Worm (Caenorhabditis elegans) whole organism, L4 larva: Measurements from ENCODE around the gene pmpl-1.

ENCODE experiments used
- Y48G9A.11 ChIP-seq: fragments of 200-800 bp; sonication (Bioruptor generic); IDR thresholded peaks from 2 replicates; pipeline ENCODE4 v1.3.6; 2022; ENCODE audit warnings: missing genetic modification reagents, missing genetic modification characterization, missing compliant biosample characterization
- aha-1 ChIP-seq: fragments of 150-350 bp; peaks from one replicate; lab custom pipeline; 2014; ENCODE audit warnings: missing biosample characterization, missing genetic modification characterization
- ceh-28 ChIP-seq: fragments of 150-350 bp; optimal IDR thresholded peaks from 2 replicates; lab custom pipeline; 2014; ENCODE audit warnings: missing biosample characterization, missing genetic modification reagents, missing genetic modification characterization
- ctbp-1 ChIP-seq: fragments of 200-800 bp; sonication (Bioruptor generic); IDR thresholded peaks from 2 replicates; pipeline ENCODE4 v1.3.6; 2022; ENCODE audit warnings: missing genetic modification reagents, missing genetic modification characterization, missing compliant biosample characterization
- dmd-6 ChIP-seq: fragments of 200-800 bp; sonication (Bioruptor generic); IDR thresholded peaks from 2 replicates; pipeline ENCODE4 v1.3.6; 2022; ENCODE audit warnings: missing genetic modification reagents, missing genetic modification characterization, missing compliant biosample characterization
- jun-1 ChIP-seq: fragments of 150-350 bp; optimal IDR thresholded peaks from 2 replicates; lab custom pipeline; 2014; ENCODE audit warnings: missing biosample characterization, missing genetic modification reagents, missing genetic modification characterization
- lin-29 ChIP-seq: fragments of 200-800 bp; sonication (Bioruptor generic); IDR thresholded peaks from 2 replicates; pipeline ENCODE4 v1.3.6; 2022; ENCODE audit warnings: missing genetic modification reagents, missing genetic modification characterization, missing compliant biosample characterization
- nhr-11 ChIP-seq: fragments of 150-350 bp; optimal IDR thresholded peaks from 2 replicates; lab custom pipeline; 2014; ENCODE audit warnings: missing biosample characterization, missing genetic modification characterization
- nhr-42 ChIP-seq: fragments of 200-800 bp; sonication (Bioruptor generic); IDR thresholded peaks from 2 replicates; pipeline ENCODE4 v1.3.6; 2022; ENCODE audit warnings: missing genetic modification characterization, missing compliant biosample characterization
- pha-4 ChIP-seq, 2 experiments: fragments of 150-350 bp in 1 of 2; fragments of 200-800 bp in 1 of 2; sonication (Bioruptor generic) in 1 of 2; IDR thresholded peaks in 1 of 2; optimal IDR thresholded peaks in 1 of 2; 2 replicates each; pipeline versions ENCODE4 v1.3.6 to Lab custom; 2014 to 2022; ENCODE audit warnings: missing genetic modification characterization in 2 of 2, missing genetic modification reagents in 2 of 2, missing biosample characterization in 1 of 2, missing compliant biosample characterization in 1 of 2
- php-3 ChIP-seq: fragments of 200-800 bp; sonication (Bioruptor generic); IDR thresholded peaks from 2 replicates; pipeline ENCODE4 v1.3.6; 2022; ENCODE audit warnings: missing genetic modification reagents, missing genetic modification characterization, missing compliant biosample characterization
- tra-1 ChIP-seq: fragments of 200-800 bp; sonication (Bioruptor generic); IDR thresholded peaks from 2 replicates; pipeline ENCODE4 v1.3.6; 2022; ENCODE audit warnings: missing genetic modification reagents, missing genetic modification characterization, missing compliant biosample characterization
- unc-130 ChIP-seq: sonication (generic microtip); optimal IDR thresholded peaks from 2 replicates; lab custom pipeline; 2016; ENCODE audit warnings: missing genetic modification reagents, missing genetic modification characterization, missing compliant biosample characterization

DNA sequence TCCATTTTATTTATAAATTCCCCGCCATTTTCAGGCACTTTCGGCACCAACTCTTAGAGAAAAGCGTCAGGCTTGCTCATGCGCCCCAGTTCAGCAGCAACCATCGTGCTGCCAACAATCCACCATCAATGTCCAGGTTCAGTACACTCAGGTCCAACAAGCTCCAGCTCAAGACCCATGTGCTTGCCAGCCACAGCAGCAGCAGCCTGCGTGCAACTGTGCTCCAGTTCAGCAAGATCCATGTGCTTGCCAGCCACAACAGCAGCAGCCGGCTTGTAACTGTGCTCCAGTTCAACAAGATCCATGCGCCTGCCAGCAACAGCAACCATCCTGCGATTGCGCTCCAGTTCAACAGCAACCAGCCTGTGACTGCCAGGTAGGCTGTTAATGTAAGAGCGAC, 10.5 kb downstream of the pmpl-1 start:
- TF ChIP-seq aha-1 (tag; lab: Kevin White, UChicago): no peak
- no peak for TF ChIP-seq php-3 (GFP tag; lab: Robert Waterston, UW)
- no peak for TF ChIP-seq pha-4 (GFP tag; IDR thresholded peaks at IDR 0.05; lab: Robert Waterston, UW)
- TF ChIP-seq pha-4 (tag; optimal IDR thresholded peaks at IDR 0.05; lab: Kevin White, UChicago): no peak
- TF ChIP-seq tra-1: no peak
- no peak for TF ChIP-seq lin-29 (GFP tag; lab: Robert Waterston, UW)
- TF ChIP-seq unc-130 (GFP tag; lab: Kevin White, UChicago): no peak
- no peak for TF ChIP-seq jun-1 (tag; lab: Kevin White, UChicago)
- no peak for TF ChIP-seq ctbp-1 (GFP tag; lab: Robert Waterston, UW)
- no peak for TF ChIP-seq nhr-42 (GFP tag; lab: Robert Waterston, UW)
- no peak for TF ChIP-seq Y48G9A.11 (GFP tag; lab: Robert Waterston, UW)
- TF ChIP-seq nhr-11 (tag; lab: Kevin White, UChicago): no peak
- no peak for TF ChIP-seq dmd-6 (GFP tag; lab: Robert Waterston, UW)
- TF ChIP-seq ceh-28 (tag; lab: Kevin White, UChicago): no peak
